Worm (Caenorhabditis elegans): ENCODE data around the gene Y46G5A.20.

- TF ChIP-seq W03F9.2 (tag; optimal IDR thresholded peaks at IDR 0.05) (no peak), dao-5 (tag; optimal IDR thresholded peaks at IDR 0.05) (no peak)
Measured at ce11 chrII:12813253-12813652, 2.4 kb downstream of the Y46G5A.20 start.

All from whole organism, L4/young adult.